Fruit fly (Drosophila melanogaster) whole organism, embryonic: ENCODE results near the gene CG11842.
A peak's percentile ranks its signal among the peaks of the same experiment; 100 is the strongest.

Source experiments
- ATbp ChIP-seq: fragments of 200-800 bp; sonication (Bioruptor generic); optimal IDR thresholded peaks from 2 replicates; lab custom pipeline; 2017; ENCODE audit warnings: missing biosample characterization, mild to moderate bottlenecking, missing genetic modification characterization, missing genetic modification reagents
- Ada2b ChIP-seq: fragments of 200-800 bp; sonication (Bioruptor generic); IDR thresholded peaks from 2 replicates; pipeline ENCODE4 v1.3.6; 2022; ENCODE audit warnings: missing biosample characterization, missing genetic modification characterization
- CG10209 ChIP-seq: fragments of 200-800 bp; sonication (Bioruptor generic); optimal IDR thresholded peaks from 3 replicates; lab custom pipeline; 2017; ENCODE audit warnings: missing biosample characterization, mild to moderate bottlenecking, missing genetic modification characterization, missing genetic modification reagents
- CG10565 ChIP-seq: fragments of 200-800 bp; sonication (Bioruptor generic); optimal IDR thresholded peaks from 3 replicates; lab custom pipeline; 2016; ENCODE audit warnings: missing biosample characterization, mild to moderate bottlenecking, missing genetic modification characterization
- CG13775 ChIP-seq: fragments of 200-800 bp; sonication (Bioruptor generic); optimal IDR thresholded peaks from 3 replicates; lab custom pipeline; 2017; ENCODE audit warnings: missing biosample characterization, mild to moderate bottlenecking, missing genetic modification characterization
- CG15269 ChIP-seq: fragments of 200-800 bp; sonication (Bioruptor generic); optimal IDR thresholded peaks from 2 replicates; lab custom pipeline; 2018; ENCODE audit warnings: missing biosample characterization, mild to moderate bottlenecking, missing genetic modification characterization, moderate library complexity
- CG1529 ChIP-seq: fragments of 200-800 bp; sonication (Bioruptor generic); optimal IDR thresholded peaks from 3 replicates; lab custom pipeline; 2018; ENCODE audit warnings: missing biosample characterization, missing genetic modification characterization
- CG1602 ChIP-seq: fragments of 200-800 bp; sonication (Bioruptor generic); optimal IDR thresholded peaks from 3 replicates; lab custom pipeline; 2016; ENCODE audit warnings: missing biosample characterization, missing genetic modification characterization
- CG17359 ChIP-seq: fragments of 200-800 bp; sonication (Bioruptor generic); optimal IDR thresholded peaks from 3 replicates; lab custom pipeline; 2018; ENCODE audit warnings: missing biosample characterization, mild to moderate bottlenecking, missing genetic modification characterization, moderate library complexity
- CG2129 ChIP-seq: fragments of 200-800 bp; sonication (Bioruptor generic); IDR thresholded peaks from 2 replicates; pipeline ENCODE4 v1.3.6; 2022; ENCODE audit warnings: missing biosample characterization, missing genetic modification characterization; ENCODE audit not compliant: partially characterized antibody
- CG31365 ChIP-seq: fragments of 200-800 bp; sonication (Bioruptor generic); optimal IDR thresholded peaks from 2 replicates; lab custom pipeline; 2018; ENCODE audit warnings: missing biosample characterization, mild to moderate bottlenecking, missing genetic modification characterization
- CG33213 ChIP-seq: fragments of 200-800 bp; sonication (Bioruptor generic); optimal IDR thresholded peaks from 3 replicates; lab custom pipeline; 2016; ENCODE audit warnings: missing biosample characterization, missing genetic modification characterization
- CG33557 ChIP-seq: fragments of 200-800 bp; sonication (Bioruptor generic); optimal IDR thresholded peaks from 2 replicates; lab custom pipeline; 2019; ENCODE audit warnings: missing biosample characterization, mild to moderate bottlenecking, missing genetic modification characterization, moderate library complexity
- CG34224 ChIP-seq: fragments of 200-800 bp; sonication (Bioruptor generic); IDR thresholded peaks from 3 replicates; pipeline ENCODE4 v1.3.6; 2022; ENCODE audit warnings: missing biosample characterization, missing genetic modification characterization; ENCODE audit not compliant: partially characterized antibody
- CG3847 ChIP-seq: fragments of 200-800 bp; sonication (Bioruptor generic); IDR thresholded peaks from 2 replicates; pipeline ENCODE4 v1.3.6; 2022; ENCODE audit warnings: missing biosample characterization, missing genetic modification characterization
- CG43689 ChIP-seq: fragments of 200-800 bp; sonication (Bioruptor generic); IDR thresholded peaks from 2 replicates; pipeline ENCODE4 v1.3.6; 2022; ENCODE audit warnings: missing biosample characterization, missing genetic modification characterization
- CG6254 ChIP-seq: fragments of 200-800 bp; sonication (Bioruptor generic); optimal IDR thresholded peaks from 3 replicates; lab custom pipeline; 2017; ENCODE audit warnings: mild to moderate bottlenecking, missing biosample characterization, missing genetic modification reagents, missing genetic modification characterization
- CG7372 ChIP-seq: fragments of 200-800 bp; sonication (Bioruptor generic); IDR thresholded peaks from 2 replicates; pipeline ENCODE4 v1.3.6; 2022; ENCODE audit warnings: missing biosample characterization, missing genetic modification characterization
- CG7745 ChIP-seq: fragments of 200-800 bp; sonication (Bioruptor generic); optimal IDR thresholded peaks from 2 replicates; lab custom pipeline; 2018; ENCODE audit warnings: missing biosample characterization, mild to moderate bottlenecking, missing genetic modification characterization, moderate library complexity
- CG7987 ChIP-seq: fragments of 200-800 bp; sonication (Bioruptor generic); optimal IDR thresholded peaks from 2 replicates; lab custom pipeline; 2018; ENCODE audit warnings: missing biosample characterization, mild to moderate bottlenecking, missing genetic modification characterization, moderate library complexity
- CG8478 ChIP-seq: fragments of >200 bp; optimal IDR thresholded peaks from 2 replicates; lab custom pipeline; 2018
- CG8765 ChIP-seq: fragments of 200-800 bp; sonication (Bioruptor generic); IDR thresholded peaks from 2 replicates; pipeline ENCODE4 v1.3.6; 2022; ENCODE audit warnings: missing biosample characterization, missing genetic modification characterization
- Drgx ChIP-seq: fragments of 200-800 bp; sonication (Bioruptor generic); IDR thresholded peaks from 2 replicates; pipeline ENCODE4 v1.3.6; 2022; ENCODE audit warnings: missing biosample characterization, missing genetic modification characterization
- Ets65A ChIP-seq: fragments of 200-800 bp; sonication (Bioruptor generic); peaks from one replicate; lab custom pipeline; 2016; ENCODE audit warnings: missing biosample characterization, missing genetic modification characterization
- GATAe ChIP-seq: fragments of 200-800 bp; sonication (Bioruptor generic); conservative IDR thresholded peaks from 2 replicates; pipeline ENCODE4 v1.3.6; 2022; ENCODE audit warnings: missing biosample characterization, missing genetic modification characterization
- Gsc ChIP-seq: fragments of 200-800 bp; sonication (Bioruptor generic); IDR thresholded peaks from 2 replicates; pipeline ENCODE4 v1.3.6; 2022; ENCODE audit warnings: missing biosample characterization, missing genetic modification characterization
- Hand ChIP-seq: fragments of 200-800 bp; sonication (Bioruptor generic); optimal IDR thresholded peaks from 2 replicates; lab custom pipeline; 2017; ENCODE audit warnings: mild to moderate bottlenecking, missing biosample characterization, missing genetic modification reagents, missing genetic modification characterization
- Hmr ChIP-seq: fragments of 200-800 bp; sonication (Bioruptor generic); optimal IDR thresholded peaks from 3 replicates; lab custom pipeline; 2017; ENCODE audit warnings: mild to moderate bottlenecking, missing biosample characterization, missing genetic modification reagents, missing genetic modification characterization
- Hmx ChIP-seq: fragments of 200-800 bp; sonication (Bioruptor generic); optimal IDR thresholded peaks from 2 replicates; lab custom pipeline; 2016; ENCODE audit warnings: missing biosample characterization, missing genetic modification characterization
- Lhr ChIP-seq: fragments of 200-800 bp; sonication (Bioruptor generic); optimal IDR thresholded peaks from 3 replicates; lab custom pipeline; 2017; ENCODE audit warnings: mild to moderate bottlenecking, missing biosample characterization, missing genetic modification reagents, missing genetic modification characterization
- Sry-β ChIP-seq: fragments of 200-800 bp; sonication (Bioruptor generic); optimal IDR thresholded peaks from 2 replicates; lab custom pipeline; 2018; ENCODE audit warnings: missing biosample characterization, mild to moderate bottlenecking, missing genetic modification characterization, moderate library complexity
- Xrp1 ChIP-seq: fragments of 200-800 bp; sonication (Bioruptor generic); IDR thresholded peaks from 2 replicates; pipeline ENCODE4 v1.3.6; 2022; ENCODE audit warnings: missing biosample characterization, missing genetic modification characterization
- al ChIP-seq: fragments of 200-800 bp; sonication (Bioruptor generic); IDR thresholded peaks from 2 replicates; pipeline ENCODE4 v1.3.6; 2022; ENCODE audit warnings: missing biosample characterization, missing genetic modification characterization
- ato ChIP-seq: fragments of 200-800 bp; sonication (Bioruptor generic); IDR thresholded peaks from 2 replicates; pipeline ENCODE4 v1.3.6; 2022; ENCODE audit warnings: missing biosample characterization, missing genetic modification characterization; ENCODE audit not compliant: partially characterized antibody
- bbx ChIP-seq: fragments of 200-800 bp; sonication (Bioruptor generic); IDR thresholded peaks from 2 replicates; pipeline ENCODE4 v1.3.6; 2022; ENCODE audit warnings: missing biosample characterization, missing genetic modification characterization; ENCODE audit not compliant: partially characterized antibody
- croc ChIP-seq: fragments of 200-800 bp; sonication (Bioruptor generic); conservative IDR thresholded peaks from 3 replicates; pipeline ENCODE4 v1.3.6; 2022; ENCODE audit warnings: missing biosample characterization, missing genetic modification characterization
- crp ChIP-seq, 2 experiments: fragments of 200-800 bp; sonication (Bioruptor generic); optimal IDR thresholded peaks; 2 replicates in 1 of 2; 3 replicates in 1 of 2; lab custom pipeline; 2017; ENCODE audit warnings: missing biosample characterization in 2 of 2, missing genetic modification characterization in 2 of 2, mild to moderate bottlenecking in 1 of 2, moderate library complexity in 1 of 2
- dm ChIP-seq: fragments of 200-800 bp; sonication (Bioruptor generic); optimal IDR thresholded peaks from 3 replicates; lab custom pipeline; 2016; ENCODE audit warnings: missing biosample characterization, missing genetic modification characterization
- ems ChIP-seq: fragments of 200-800 bp; sonication (Bioruptor generic); optimal IDR thresholded peaks from 3 replicates; lab custom pipeline; 2016; ENCODE audit warnings: missing biosample characterization, missing genetic modification characterization
- ham ChIP-seq: fragments of 200-800 bp; sonication (Bioruptor generic); IDR thresholded peaks from 2 replicates; pipeline ENCODE4 v1.3.6; 2022; ENCODE audit warnings: missing biosample characterization, missing genetic modification characterization
- lilli ChIP-seq: fragments of 200-800 bp; sonication (Bioruptor generic); optimal IDR thresholded peaks from 3 replicates; lab custom pipeline; 2016; ENCODE audit warnings: missing biosample characterization, missing genetic modification characterization
- p53 ChIP-seq: fragments of 200-800 bp; sonication (Bioruptor generic); optimal IDR thresholded peaks from 2 replicates; lab custom pipeline; 2016; ENCODE audit warnings: missing biosample characterization, missing genetic modification characterization
- row ChIP-seq: fragments of 200-800 bp; sonication (Bioruptor generic); IDR thresholded peaks from 3 replicates; pipeline ENCODE4 v1.3.6; 2022; ENCODE audit warnings: missing biosample characterization, missing genetic modification characterization
- tll ChIP-seq, 2 experiments: fragments of 200-800 bp in 1 of 2; fragments of >200 bp in 1 of 2; sonication (Bioruptor generic) in 1 of 2; optimal IDR thresholded peaks; 2 replicates each; lab custom pipeline; 2017 to 2019; ENCODE audit warnings: missing biosample characterization in 2 of 2, missing genetic modification characterization in 2 of 2, mild to moderate bottlenecking in 1 of 2, moderate library complexity in 1 of 2
- tup ChIP-seq: fragments of 200-800 bp; sonication (Bioruptor generic); optimal IDR thresholded peaks from 2 replicates; lab custom pipeline; 2016; ENCODE audit warnings: missing biosample characterization, mild to moderate bottlenecking, missing genetic modification characterization, moderate library complexity
- tx ChIP-seq: fragments of 200-800 bp; sonication (Bioruptor generic); optimal IDR thresholded peaks from 2 replicates; lab custom pipeline; 2016; ENCODE audit warnings: missing biosample characterization, missing genetic modification characterization
- vnd ChIP-seq: fragments of 200-800 bp; sonication (Bioruptor generic); IDR thresholded peaks from 3 replicates; pipeline ENCODE4 v1.3.6; 2022; ENCODE audit warnings: missing biosample characterization, missing genetic modification characterization; ENCODE audit not compliant: partially characterized antibody
- wek ChIP-seq: fragments of 200-800 bp; sonication (Bioruptor generic); optimal IDR thresholded peaks from 3 replicates; lab custom pipeline; 2018; ENCODE audit warnings: missing biosample characterization, mild to moderate bottlenecking, missing genetic modification characterization, moderate library complexity
- yki ChIP-seq: fragments of >200 bp; optimal IDR thresholded peaks from 3 replicates; lab custom pipeline; 2018
- z ChIP-seq: fragments of 200-800 bp; sonication (Bioruptor generic); IDR thresholded peaks from 3 replicates; pipeline ENCODE4 v1.3.6; 2022; ENCODE audit warnings: missing biosample characterization, missing genetic modification characterization
- zen ChIP-seq: fragments of 200-800 bp; sonication (Bioruptor generic); optimal IDR thresholded peaks from 3 replicates; lab custom pipeline; 2018; ENCODE audit warnings: missing biosample characterization, mild to moderate bottlenecking, missing genetic modification characterization, moderate library complexity
- zf30C ChIP-seq: fragments of 200-800 bp; sonication (Bioruptor generic); optimal IDR thresholded peaks from 3 replicates; lab custom pipeline; 2018; ENCODE audit warnings: missing biosample characterization, mild to moderate bottlenecking, missing genetic modification characterization

Gene CG11842

dm6 chr3R:29077572-29077971 is 25.1 kb downstream of the CG11842 start:
- TF ChIP-seq Ada2b (GFP tag; lab: Robert Waterston, UW) (no peak), p53 (GFP tag; lab: Kevin White, UChicago) (no peak), ems (no peak), Hmx (GFP tag; lab: Kevin White, UChicago) (no peak), row (GFP tag; lab: Robert Waterston, UW) (0 out of 3 replicates have a peak, but pooled peaks have one; percentile 11), CG33557 (no peak), CG6254 (GFP tag; lab: Kevin White, UChicago) (no peak), CG31365 (tag; lab: Kevin White, UChicago) (no peak), CG3847 (GFP tag; lab: Robert Waterston, UW) (no peak), zf30C (GFP tag; lab: Kevin White, UChicago) (no peak), tup (no peak), Hmr (peak; percentile 34), ham (GFP tag; lab: Robert Waterston, UW) (no peak), Sry-β (GFP tag; lab: Kevin White, UChicago) (no peak), CG8478 (lab: Kevin White, UChicago) (no peak), CG7987 (no peak), ato (no peak), bbx (no peak), CG13775 (no peak), wek (GFP tag; lab: Kevin White, UChicago) (no peak), tx (GFP tag; lab: Kevin White, UChicago) (no peak), ATbp (peak; percentile 36), z (GFP tag; lab: Robert Waterston, UW) (no peak), CG43689 (no peak), Xrp1 (GFP tag; lab: Robert Waterston, UW) (no peak), CG1529 (GFP tag; lab: Kevin White, UChicago) (no peak), CG10565 (GFP tag; lab: Kevin White, UChicago) (no peak), lilli (GFP tag; lab: Kevin White, UChicago) (no peak), croc (GFP tag; lab: Robert Waterston, UW) (no peak), CG7745 (no peak), CG15269 (peak; percentile 13), CG34224 (GFP tag; lab: Robert Waterston, UW) (no peak), vnd (GFP tag; lab: Robert Waterston, UW) (no peak), CG10209 (peak; percentile 2), Ets65A (GFP tag; lab: Kevin White, UChicago) (no peak), CG8765 (GFP tag; lab: Robert Waterston, UW) (no peak), zen (tag; lab: Kevin White, UChicago) (no peak), tll (GFP tag; optimal IDR thresholded peaks at IDR 0.05; lab: Kevin White, UChicago) (no peak), CG7372 (no peak), CG17359 (tag; lab: Kevin White, UChicago) (peak; percentile 15), crp (GFP tag; optimal IDR thresholded peaks at IDR 0.05; lab: Kevin White, UChicago) (no peak), Drgx (GFP tag; lab: Robert Waterston, UW) (0 out of 2 replicates have a peak, but pooled peaks have one; percentile 6), CG1602 (no peak), GATAe (GFP tag; lab: Robert Waterston, UW) (no peak), Gsc (GFP tag; lab: Robert Waterston, UW) (no peak), CG33213 (GFP tag; lab: Kevin White, UChicago) (no peak), Lhr (no peak), dm (GFP tag; lab: Kevin White, UChicago) (no peak), al (GFP tag; lab: Robert Waterston, UW) (no peak), CG2129 (GFP tag; lab: Robert Waterston, UW) (no peak), Hand (GFP tag; lab: Kevin White, UChicago) (no peak), yki (lab: Kevin White, UChicago) (no peak)
